Fruit fly (Drosophila melanogaster) whole organism, embryonic: ENCODE measurements around the gene CG6966.

Source experiments
- ATbp ChIP-seq: fragments of 200-800 bp; sonication (Bioruptor generic); optimal IDR thresholded peaks from 2 replicates; lab custom pipeline; 2017; ENCODE audit warnings: missing biosample characterization, mild to moderate bottlenecking, missing genetic modification characterization, missing genetic modification reagents
- CG10267 ChIP-seq: fragments of 200-800 bp; sonication (Bioruptor generic); optimal IDR thresholded peaks from 2 replicates; lab custom pipeline; 2018; ENCODE audit warnings: missing biosample characterization, mild to moderate bottlenecking, missing genetic modification characterization, moderate library complexity
- CG10431 ChIP-seq: fragments of 200-800 bp; sonication (Bioruptor generic); optimal IDR thresholded peaks from 3 replicates; lab custom pipeline; 2018; ENCODE audit warnings: missing biosample characterization, mild to moderate bottlenecking, missing genetic modification characterization
- CG12942 ChIP-seq: fragments of 200-800 bp; sonication (Bioruptor generic); optimal IDR thresholded peaks from 3 replicates; lab custom pipeline; 2016; ENCODE audit warnings: missing biosample characterization, missing genetic modification characterization
- CG13894 ChIP-seq: fragments of 200-800 bp; sonication (Bioruptor generic); optimal IDR thresholded peaks from 3 replicates; lab custom pipeline; 2018; ENCODE audit warnings: missing biosample characterization, mild to moderate bottlenecking, missing genetic modification characterization, moderate library complexity
- CG15601 ChIP-seq: fragments of 200-800 bp; sonication (Bioruptor generic); optimal IDR thresholded peaks from 3 replicates; lab custom pipeline; 2019; ENCODE audit warnings: missing biosample characterization, mild to moderate bottlenecking, missing genetic modification characterization, moderate library complexity
- CG15696 ChIP-seq: fragments of 200-800 bp; sonication (Bioruptor generic); optimal IDR thresholded peaks from 2 replicates; lab custom pipeline; 2019; ENCODE audit warnings: missing biosample characterization, mild to moderate bottlenecking, missing genetic modification characterization, moderate library complexity
- CG16863 ChIP-seq: fragments of 200-800 bp; sonication (Bioruptor generic); optimal IDR thresholded peaks from 3 replicates; lab custom pipeline; 2016; ENCODE audit warnings: missing biosample characterization, missing genetic modification characterization
- CG17328 ChIP-seq: fragments of 200-800 bp; sonication (Bioruptor generic); IDR thresholded peaks from 2 replicates; pipeline ENCODE4 v1.3.6; 2022; ENCODE audit warnings: missing biosample characterization, missing genetic modification characterization
- CG17568 ChIP-seq: fragments of 200-800 bp; sonication (Bioruptor generic); optimal IDR thresholded peaks from 2 replicates; lab custom pipeline; 2018; ENCODE audit warnings: missing biosample characterization, mild to moderate bottlenecking, missing genetic modification characterization, moderate library complexity
- CG17829 ChIP-seq: fragments of 200-800 bp; optimal IDR thresholded peaks from 2 replicates; lab custom pipeline; 2019; ENCODE audit warnings: missing biosample characterization, mild to moderate bottlenecking, missing genetic modification characterization, moderate library complexity
- CG1832 ChIP-seq: fragments of 200-800 bp; sonication (Bioruptor generic); optimal IDR thresholded peaks from 2 replicates; lab custom pipeline; 2017; ENCODE audit warnings: missing biosample characterization, mild to moderate bottlenecking, missing genetic modification characterization, inconsistent platforms
- CG2889 ChIP-seq: fragments of 200-800 bp; sonication (Bioruptor generic); IDR thresholded peaks from 3 replicates; pipeline ENCODE4 v1.3.6; 2022; ENCODE audit warnings: missing biosample characterization, missing genetic modification characterization
- CG3065 ChIP-seq: fragments of 200-800 bp; sonication (Bioruptor generic); optimal IDR thresholded peaks from 2 replicates; lab custom pipeline; 2016; ENCODE audit warnings: missing biosample characterization, missing genetic modification characterization
- CG31365 ChIP-seq: fragments of 200-800 bp; sonication (Bioruptor generic); optimal IDR thresholded peaks from 2 replicates; lab custom pipeline; 2018; ENCODE audit warnings: missing biosample characterization, mild to moderate bottlenecking, missing genetic modification characterization
- CG3847 ChIP-seq: fragments of 200-800 bp; sonication (Bioruptor generic); IDR thresholded peaks from 2 replicates; pipeline ENCODE4 v1.3.6; 2022; ENCODE audit warnings: missing biosample characterization, missing genetic modification characterization
- CG42726 ChIP-seq: fragments of 200-800 bp; sonication (Bioruptor generic); IDR thresholded peaks from 2 replicates; pipeline ENCODE4 v1.3.6; 2022; ENCODE audit warnings: missing biosample characterization, missing genetic modification characterization; ENCODE audit not compliant: partially characterized antibody
- CG43689 ChIP-seq: fragments of 200-800 bp; sonication (Bioruptor generic); IDR thresholded peaks from 2 replicates; pipeline ENCODE4 v1.3.6; 2022; ENCODE audit warnings: missing biosample characterization, missing genetic modification characterization
- CG4707 ChIP-seq: fragments of 200-800 bp; sonication (Bioruptor generic); optimal IDR thresholded peaks from 2 replicates; lab custom pipeline; 2018; ENCODE audit warnings: missing biosample characterization, mild to moderate bottlenecking, missing genetic modification characterization, moderate library complexity
- CG6272 ChIP-seq: fragments of 200-800 bp; sonication (Bioruptor generic); IDR thresholded peaks from 2 replicates; pipeline ENCODE4 v1.3.6; 2022; ENCODE audit warnings: missing biosample characterization, missing genetic modification characterization
- CG8281 ChIP-seq: fragments of 200-800 bp; sonication (Bioruptor generic); optimal IDR thresholded peaks from 2 replicates; lab custom pipeline; 2018; ENCODE audit warnings: missing biosample characterization, mild to moderate bottlenecking, missing genetic modification characterization, moderate library complexity
- CG9727 ChIP-seq: fragments of 200-800 bp; sonication (Bioruptor generic); optimal IDR thresholded peaks from 3 replicates; lab custom pipeline; 2017; ENCODE audit warnings: missing biosample characterization, mild to moderate bottlenecking, missing genetic modification characterization
- CkIIα-i1 ChIP-seq: fragments of 200-800 bp; sonication (Bioruptor generic); IDR thresholded peaks from 2 replicates; pipeline ENCODE4 v1.3.6; 2022; ENCODE audit warnings: missing biosample characterization, missing genetic modification characterization
- Dek ChIP-seq: fragments of 200-800 bp; sonication (Bioruptor generic); optimal IDR thresholded peaks from 3 replicates; lab custom pipeline; 2019; ENCODE audit warnings: missing biosample characterization, mild to moderate bottlenecking, missing genetic modification characterization, moderate library complexity
- Dp ChIP-seq: fragments of 200-800 bp; sonication (Bioruptor generic); optimal IDR thresholded peaks from 2 replicates; lab custom pipeline; 2018; ENCODE audit warnings: missing biosample characterization, mild to moderate bottlenecking, missing genetic modification characterization, moderate library complexity
- HLH3B ChIP-seq: fragments of 200-800 bp; sonication (Bioruptor generic); IDR thresholded peaks from 2 replicates; pipeline ENCODE4 v1.3.6; 2022; ENCODE audit warnings: missing biosample characterization, missing genetic modification characterization
- Hmr ChIP-seq: fragments of 200-800 bp; sonication (Bioruptor generic); optimal IDR thresholded peaks from 3 replicates; lab custom pipeline; 2017; ENCODE audit warnings: mild to moderate bottlenecking, missing biosample characterization, missing genetic modification reagents, missing genetic modification characterization
- Lim3 ChIP-seq: fragments of 200-800 bp; sonication (Bioruptor generic); IDR thresholded peaks from 2 replicates; pipeline ENCODE4 v1.3.6; 2022; ENCODE audit warnings: missing biosample characterization, missing genetic modification characterization
- MBD-R2 ChIP-seq: fragments of 200-800 bp; sonication (Bioruptor generic); IDR thresholded peaks from 2 replicates; pipeline ENCODE4 v1.3.6; 2022; ENCODE audit warnings: missing biosample characterization, missing genetic modification characterization
- NC2β ChIP-seq: fragments of 200-800 bp; sonication (Bioruptor generic); optimal IDR thresholded peaks from 2 replicates; lab custom pipeline; 2016; ENCODE audit warnings: missing biosample characterization, missing genetic modification characterization
- Ravus ChIP-seq: fragments of 200-800 bp; sonication (Bioruptor generic); IDR thresholded peaks from 2 replicates; pipeline ENCODE4 v1.3.6; 2022; ENCODE audit warnings: missing biosample characterization, missing genetic modification characterization
- Six4 ChIP-seq: fragments of 200-800 bp; sonication (Bioruptor generic); optimal IDR thresholded peaks from 2 replicates; lab custom pipeline; 2016; ENCODE audit warnings: missing biosample characterization, missing genetic modification characterization
- Sry-β ChIP-seq: fragments of 200-800 bp; sonication (Bioruptor generic); optimal IDR thresholded peaks from 2 replicates; lab custom pipeline; 2018; ENCODE audit warnings: missing biosample characterization, mild to moderate bottlenecking, missing genetic modification characterization, moderate library complexity
- cas ChIP-seq: fragments of 200-800 bp; sonication (Bioruptor generic); IDR thresholded peaks from 2 replicates; pipeline ENCODE4 v1.3.6; 2022; ENCODE audit warnings: missing biosample characterization, missing genetic modification characterization
- chinmo ChIP-seq: fragments of 200-800 bp; sonication (Bioruptor generic); IDR thresholded peaks from 4 replicates; pipeline ENCODE4 v1.3.6; 2022; ENCODE audit warnings: missing biosample characterization, missing genetic modification characterization; ENCODE audit not compliant: partially characterized antibody
- ci ChIP-seq: fragments of 200-800 bp; sonication (Bioruptor generic); IDR thresholded peaks from 3 replicates; pipeline ENCODE4 v1.3.6; 2022; ENCODE audit warnings: missing biosample characterization, missing genetic modification characterization
- corto ChIP-seq: fragments of 200-800 bp; sonication (Bioruptor generic); optimal IDR thresholded peaks from 2 replicates; lab custom pipeline; 2016; ENCODE audit warnings: missing biosample characterization, mild to moderate bottlenecking, missing genetic modification characterization, moderate library complexity
- crp ChIP-seq, 2 experiments: fragments of 200-800 bp; sonication (Bioruptor generic); optimal IDR thresholded peaks; 2 replicates in 1 of 2; 3 replicates in 1 of 2; lab custom pipeline; 2017; ENCODE audit warnings: missing biosample characterization in 2 of 2, missing genetic modification characterization in 2 of 2, mild to moderate bottlenecking in 1 of 2, moderate library complexity in 1 of 2
- cwo ChIP-seq: fragments of 200-800 bp; sonication (Bioruptor generic); optimal IDR thresholded peaks from 3 replicates; lab custom pipeline; 2017; ENCODE audit warnings: missing biosample characterization, missing genetic modification characterization, mild to moderate bottlenecking, moderate library complexity, missing genetic modification reagents
- dm ChIP-seq: fragments of 200-800 bp; sonication (Bioruptor generic); optimal IDR thresholded peaks from 3 replicates; lab custom pipeline; 2016; ENCODE audit warnings: missing biosample characterization, missing genetic modification characterization
- dysf ChIP-seq: fragments of 200-800 bp; sonication (Bioruptor generic); IDR thresholded peaks from 3 replicates; pipeline ENCODE4 v1.3.6; 2022; ENCODE audit warnings: missing biosample characterization, missing genetic modification characterization
- lilli ChIP-seq: fragments of 200-800 bp; sonication (Bioruptor generic); optimal IDR thresholded peaks from 3 replicates; lab custom pipeline; 2016; ENCODE audit warnings: missing biosample characterization, missing genetic modification characterization
- lmd ChIP-seq: fragments of 200-800 bp; sonication (Bioruptor generic); IDR thresholded peaks from 2 replicates; pipeline ENCODE4 v1.3.6; 2022; ENCODE audit warnings: missing biosample characterization, missing genetic modification characterization
- lola ChIP-seq, 3 experiments: fragments of >200 bp in 2 of 3; fragments of 200-800 bp in 1 of 3; sonication (Bioruptor generic) in 1 of 3; optimal IDR thresholded peaks; 2 replicates each; lab custom pipeline; 2017 to 2019; ENCODE audit warnings: missing biosample characterization in 3 of 3, missing genetic modification characterization in 3 of 3, mild to moderate bottlenecking in 1 of 3, moderate library complexity in 1 of 3
- luna ChIP-seq: fragments of 200-800 bp; sonication (Bioruptor generic); optimal IDR thresholded peaks from 2 replicates; lab custom pipeline; 2016; ENCODE audit warnings: missing biosample characterization, missing genetic modification characterization
- phol ChIP-seq: fragments of 200-800 bp; sonication (Bioruptor generic); optimal IDR thresholded peaks from 3 replicates; lab custom pipeline; 2018; ENCODE audit warnings: missing biosample characterization, mild to moderate bottlenecking, missing genetic modification characterization, moderate library complexity
- sug ChIP-seq: fragments of 200-800 bp; optimal IDR thresholded peaks from 2 replicates; lab custom pipeline; 2019; ENCODE audit warnings: missing biosample characterization, mild to moderate bottlenecking, missing genetic modification characterization, moderate library complexity
- unpg ChIP-seq: fragments of 200-800 bp; sonication (Bioruptor generic); optimal IDR thresholded peaks from 3 replicates; lab custom pipeline; 2018; ENCODE audit warnings: missing biosample characterization, mild to moderate bottlenecking, missing genetic modification characterization, moderate library complexity
- wdn ChIP-seq: fragments of 200-800 bp; sonication (Bioruptor generic); IDR thresholded peaks from 2 replicates; pipeline ENCODE4 v1.3.6; 2022; ENCODE audit warnings: missing biosample characterization, missing genetic modification characterization
- yki ChIP-seq: fragments of >200 bp; optimal IDR thresholded peaks from 3 replicates; lab custom pipeline; 2018
- zen ChIP-seq: fragments of 200-800 bp; sonication (Bioruptor generic); optimal IDR thresholded peaks from 3 replicates; lab custom pipeline; 2018; ENCODE audit warnings: missing biosample characterization, mild to moderate bottlenecking, missing genetic modification characterization, moderate library complexity

The CG6966 gene

DNA sequence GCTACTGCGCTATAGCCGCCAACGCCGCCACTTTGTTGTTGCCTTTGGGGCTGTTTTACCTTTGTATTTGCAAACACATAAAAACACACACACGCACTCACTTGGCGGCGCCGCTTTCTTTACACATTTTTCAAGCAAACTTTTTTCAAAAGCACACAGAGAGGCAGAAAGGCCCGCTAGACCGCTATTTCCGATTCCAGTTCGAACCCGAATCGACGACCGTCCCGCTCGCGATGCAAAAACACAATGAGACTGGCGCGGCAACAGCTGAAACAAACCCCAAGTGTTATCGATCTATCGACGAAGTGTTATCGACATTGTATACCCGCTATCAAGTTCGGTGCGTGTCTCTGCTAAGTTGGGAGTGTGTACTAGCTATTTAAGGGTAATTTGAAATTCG is 36.2 kb upstream of the CG6966 start, which contains the start of gene CG42788 (continued):
- TF ChIP-seq CG3065 (GFP tag; lab: Kevin White, UChicago) (peak; percentile 56), sug (tag; lab: Kevin White, UChicago) (peak; percentile 67), HLH3B (GFP tag; lab: Robert Waterston, UW) (no peak), cas (GFP tag; lab: Robert Waterston, UW) (no peak), CG15601 (tag; lab: Kevin White, UChicago) (peak; percentile 30), cwo (GFP tag; lab: Kevin White, UChicago) (peak; percentile 4), luna (GFP tag; lab: Kevin White, UChicago) (peak; percentile 78), CG42726 (GFP tag; lab: Robert Waterston, UW) (no peak), CG12942 (GFP tag; lab: Kevin White, UChicago) (peak; percentile 46), phol (peak; percentile 49), CG17568 (GFP tag; lab: Kevin White, UChicago) (peak; percentile 27), CG10431 (GFP tag; lab: Kevin White, UChicago) (peak; percentile 7), wdn (no peak), CG13894 (tag; lab: Kevin White, UChicago) (peak; percentile 86), CkIIα-i1 (GFP tag; lab: Robert Waterston, UW) (no peak), NC2β (GFP tag; lab: Kevin White, UChicago) (peak; percentile 40), CG2889 (no peak), CG1832 (no peak), ATbp (GFP tag; lab: Kevin White, UChicago) (peak; percentile 97), Six4 (GFP tag; lab: Kevin White, UChicago) (peak; percentile 18), CG17328 (GFP tag; lab: Robert Waterston, UW) (no peak), CG16863 (GFP tag; lab: Kevin White, UChicago) (peak; percentile 73), CG9727 (GFP tag; lab: Kevin White, UChicago) (peak; percentile 68), crp (GFP tag; optimal IDR thresholded peaks at IDR 0.05; lab: Kevin White, UChicago) (peak; percentile 57 to 94), corto (GFP tag; lab: Kevin White, UChicago) (no peak), unpg (peak; percentile 57), CG10267 (peak; percentile 43), ci (GFP tag; lab: Robert Waterston, UW) (no peak), Sry-β (GFP tag; lab: Kevin White, UChicago) (no peak), Dp (GFP tag; lab: Kevin White, UChicago) (peak; percentile 83), Lim3 (GFP tag; lab: Robert Waterston, UW) (no peak), CG15696 (tag; lab: Kevin White, UChicago) (no peak), zen (tag; lab: Kevin White, UChicago) (peak; percentile 3), yki (lab: Kevin White, UChicago) (no peak), Dek (tag; lab: Kevin White, UChicago) (peak; percentile 56), CG31365 (tag; lab: Kevin White, UChicago) (no peak), MBD-R2 (GFP tag; lab: Robert Waterston, UW) (no peak), lilli (GFP tag; lab: Kevin White, UChicago) (peak; percentile 70), dysf (GFP tag; lab: Robert Waterston, UW) (no peak), lola (GFP tag; optimal IDR thresholded peaks at IDR 0.05; lab: Kevin White, UChicago) (peak in 1 of 3 experiments; percentile 21), chinmo (GFP tag; lab: Robert Waterston, UW) (no peak), dm (GFP tag; lab: Kevin White, UChicago) (peak; percentile 58), CG43689 (GFP tag; lab: Robert Waterston, UW) (no peak), CG8281 (tag; lab: Kevin White, UChicago) (no peak), CG4707 (GFP tag; lab: Kevin White, UChicago) (peak; percentile 61), CG17829 (tag; lab: Kevin White, UChicago) (peak; percentile 57), CG6272 (GFP tag; lab: Robert Waterston, UW) (peak; percentile 65), lmd (GFP tag; lab: Robert Waterston, UW) (no peak), Ravus (GFP tag; lab: Robert Waterston, UW) (no peak), CG3847 (GFP tag; lab: Robert Waterston, UW) (no peak), Hmr (GFP tag; lab: Kevin White, UChicago) (peak; percentile 80)
